Worm (Caenorhabditis elegans): ENCODE data around the gene D2023.3.
A peak's percentile ranks its signal among the peaks of the same experiment; 100 is the strongest.

Gene D2023.3

ce11 chrV:11802508-11802907, 9.3 kb downstream of the D2023.3 start (continued):
- no peak for TF ChIP-seq lin-39 (tag; optimal IDR thresholded peaks at IDR 0.05)
- TF ChIP-seq mab-5 (tag; optimal IDR thresholded peaks at IDR 0.05): no peak

ce11 chrV:11801076-11801849, 10.6 kb downstream of the D2023.3 start:
- TF ChIP-seq mbf-1 (tag; optimal IDR thresholded peaks at IDR 0.05) (no peak), lin-11 (tag; optimal IDR thresholded peaks at IDR 0.05) (no peak), C34F6.9 (tag; optimal IDR thresholded peaks at IDR 0.05) (no peak), ztf-11 (tag; optimal IDR thresholded peaks at IDR 0.05) (no peak), egl-27 (tag; optimal IDR thresholded peaks at IDR 0.05) (peak; percentile 59), unc-39 (tag; optimal IDR thresholded peaks at IDR 0.05) (no peak), blmp-1 (tag; optimal IDR thresholded peaks at IDR 0.05; ENCODE audit: insufficient read depth) (peak; percentile 61), mab-5 (tag; optimal IDR thresholded peaks at IDR 0.05) (no peak), R02D3.7 (tag; optimal IDR thresholded peaks at IDR 0.05) (no peak), alr-1 (tag; optimal IDR thresholded peaks at IDR 0.05) (no peak), zag-1 (tag; optimal IDR thresholded peaks at IDR 0.05) (no peak), ceh-82 (tag; optimal IDR thresholded peaks at IDR 0.05) (no peak), sma-9 (GFP tag; optimal IDR thresholded peaks at IDR 0.05) (peak; percentile 95), sma-9 (tag; optimal IDR thresholded peaks at IDR 0.05) (no peak), elt-3 (tag; optimal IDR thresholded peaks at IDR 0.05) (no peak), snpc-4 (tag; optimal IDR thresholded peaks at IDR 0.05) (no peak), aly-2 (tag; optimal IDR thresholded peaks at IDR 0.05) (no peak), F13H6.1 (tag; optimal IDR thresholded peaks at IDR 0.05) (no peak), nhr-129 (tag; optimal IDR thresholded peaks at IDR 0.05) (no peak), nhr-11 (tag; optimal IDR thresholded peaks at IDR 0.05) (no peak), ztf-4 (tag; optimal IDR thresholded peaks at IDR 0.05) (no peak), crh-2 (tag; optimal IDR thresholded peaks at IDR 0.05) (no peak), lin-13 (GFP tag; optimal IDR thresholded peaks at IDR 0.05) (no peak), lin-39 (tag; optimal IDR thresholded peaks at IDR 0.05) (no peak), ceh-16 (tag; optimal IDR thresholded peaks at IDR 0.05) (no peak), ama-1 (optimal IDR thresholded peaks at IDR 0.05) (no peak), unc-62 (GFP tag; optimal IDR thresholded peaks at IDR 0.05) (no peak), nhr-77 (tag; optimal IDR thresholded peaks at IDR 0.05) (no peak), gmeb-1 (tag; optimal IDR thresholded peaks at IDR 0.05) (no peak), skn-1 (tag; optimal IDR thresholded peaks at IDR 0.05) (no peak), nhr-10 (tag; optimal IDR thresholded peaks at IDR 0.05) (no peak), nhr-237 (tag; optimal IDR thresholded peaks at IDR 0.05) (no peak), nhr-25 (tag; optimal IDR thresholded peaks at IDR 0.05) (peak; percentile 70), sma-3 (GFP tag; optimal IDR thresholded peaks at IDR 0.05) (peak; percentile 86), ZK546.5 (tag; optimal IDR thresholded peaks at IDR 0.05) (no peak), nhr-23 (tag; optimal IDR thresholded peaks at IDR 0.05) (no peak), fos-1 (tag; optimal IDR thresholded peaks at IDR 0.05) (peak; percentile 76), unc-55 (GFP tag; optimal IDR thresholded peaks at IDR 0.05) (no peak), nhr-6 (tag; optimal IDR thresholded peaks at IDR 0.05) (no peak), mdl-1 (tag; optimal IDR thresholded peaks at IDR 0.05) (no peak), dmd-4 (tag; optimal IDR thresholded peaks at IDR 0.05) (no peak), sem-4 (tag; optimal IDR thresholded peaks at IDR 0.05) (no peak), nhr-21 (tag; optimal IDR thresholded peaks at IDR 0.05) (peak; percentile 85), Y55F3AM.14 (GFP tag; optimal IDR thresholded peaks at IDR 0.05) (no peak), elt-1 (tag; optimal IDR thresholded peaks at IDR 0.05) (no peak), ztf-1 (GFP tag; conservative IDR thresholded peaks at IDR 0.05) (no peak), nhr-12 (tag; optimal IDR thresholded peaks at IDR 0.05) (no peak), lsy-2 (tag; optimal IDR thresholded peaks at IDR 0.05) (peak in 1 of 2 experiments; percentile 57), peb-1 (tag; optimal IDR thresholded peaks at IDR 0.05) (no peak)

Measured in whole organism, L2 larva.